Worm (Caenorhabditis elegans): Measurements from ENCODE around the gene hmg-1.2.

Gene hmg-1.2

ce11 chrIII:6309066-6309465, 28.9 kb downstream of the hmg-1.2 start, which contains the start of gene gar-2:
Gene gar-2, plus strand, starts transcription at chrIII:6309366.
- TF ChIP-seq ztf-7 (tag; optimal IDR thresholded peaks at IDR 0.05) (no peak), duxl-1 (tag; optimal IDR thresholded peaks at IDR 0.05; ENCODE audit: poor library complexity) (no peak), nhr-42 (GFP tag; IDR thresholded peaks at IDR 0.05) (no peak), hif-1 (tag; optimal IDR thresholded peaks at IDR 0.05) (no peak), vab-7 (GFP tag; IDR thresholded peaks at IDR 0.05) (no peak), attf-4 (tag; optimal IDR thresholded peaks at IDR 0.05) (no peak), lin-15B (tag; optimal IDR thresholded peaks at IDR 0.05) (no peak), tag-97 (GFP tag; IDR thresholded peaks at IDR 0.05) (no peak), ztf-11 (tag; optimal IDR thresholded peaks at IDR 0.05) (no peak), nhr-48 (tag; optimal IDR thresholded peaks at IDR 0.05) (no peak), unc-62 (GFP tag; optimal IDR thresholded peaks at IDR 0.05 in 1 of 2) (no peak), unc-62 (tag; optimal IDR thresholded peaks at IDR 0.05) (no peak), fkh-10 (GFP tag; optimal IDR thresholded peaks at IDR 0.05) (no peak), ceh-82 (tag; optimal IDR thresholded peaks at IDR 0.05) (no peak)

DNA sequence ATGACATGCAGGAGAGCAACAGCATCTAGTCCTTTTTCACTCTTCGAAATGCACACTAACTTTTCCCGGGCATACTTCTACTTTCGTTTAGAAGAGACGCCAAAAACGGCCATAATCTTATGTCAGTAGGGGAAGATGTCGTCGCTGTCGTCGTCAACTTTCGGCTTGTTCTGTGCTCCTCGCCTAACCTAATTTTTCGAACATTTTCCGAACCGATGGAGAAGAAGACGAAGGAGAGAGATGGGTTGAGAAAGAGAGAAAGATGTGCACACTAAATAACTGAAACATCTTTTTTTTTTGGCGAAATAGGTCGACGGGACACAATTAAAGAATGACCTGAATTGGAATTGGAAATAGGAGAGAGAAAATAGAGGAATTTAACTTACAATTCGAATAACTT, 30.2 kb downstream of the hmg-1.2 start:
- TF ChIP-seq fkh-10 (GFP tag; optimal IDR thresholded peaks at IDR 0.05) (peak; percentile 39), dmd-8 (GFP tag; IDR thresholded peaks at IDR 0.05) (no peak), ces-1 (GFP tag; optimal IDR thresholded peaks at IDR 0.05) (peak; percentile 61)

DNA sequence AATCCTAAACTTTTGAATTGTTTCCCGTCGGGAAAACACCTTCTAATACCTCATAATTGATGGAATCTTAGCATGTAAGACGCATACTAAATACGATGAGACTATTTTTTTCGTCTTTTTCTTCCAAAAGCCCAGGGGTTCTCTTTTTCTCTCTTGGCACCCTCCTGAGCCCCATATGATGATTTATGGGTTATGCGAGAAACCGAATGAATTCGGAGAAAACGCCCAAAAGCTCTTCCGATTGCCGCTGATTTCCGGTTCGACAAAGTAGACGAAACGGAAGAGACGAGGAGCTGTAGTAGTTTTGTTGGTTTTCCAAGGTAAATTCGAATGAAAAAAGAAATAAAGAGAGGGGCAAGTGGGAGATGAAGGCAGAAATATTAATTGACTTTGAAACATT, 31.3 kb downstream of the hmg-1.2 start:
- no peak for TF ChIP-seq lin-29 (GFP tag; IDR thresholded peaks at IDR 0.05)
- no peak for TF ChIP-seq dmd-8 (GFP tag; IDR thresholded peaks at IDR 0.05)
- no peak for TF ChIP-seq vab-7 (GFP tag; IDR thresholded peaks at IDR 0.05)
- TF ChIP-seq daf-19 (GFP tag; conservative IDR thresholded peaks at IDR 0.05), result no peak
- no peak for TF ChIP-seq lsy-2 (tag; optimal IDR thresholded peaks at IDR 0.05)
- no peak for TF ChIP-seq unc-62 (GFP tag; optimal IDR thresholded peaks at IDR 0.05 in 1 of 2)
- no peak for TF ChIP-seq unc-62 (tag; optimal IDR thresholded peaks at IDR 0.05)
- TF ChIP-seq ctbp-1 (GFP tag; IDR thresholded peaks at IDR 0.05), result no peak
- no peak for TF ChIP-seq unc-130 (GFP tag; optimal IDR thresholded peaks at IDR 0.05)
- no peak for TF ChIP-seq mdt-29 (GFP tag; IDR thresholded peaks at IDR 0.05)
- TF ChIP-seq dmd-6 (GFP tag; IDR thresholded peaks at IDR 0.05), result no peak
- TF ChIP-seq F44E2.7 (GFP tag; IDR thresholded peaks at IDR 0.05), result no peak
- TF ChIP-seq dmd-9 (GFP tag; IDR thresholded peaks at IDR 0.05), result no peak
- TF ChIP-seq duxl-1 (tag; optimal IDR thresholded peaks at IDR 0.05; ENCODE audit: poor library complexity), result no peak
- no peak for TF ChIP-seq nhr-41 (GFP tag; IDR thresholded peaks at IDR 0.05)
- no peak for TF ChIP-seq mxl-3 (GFP tag; optimal IDR thresholded peaks at IDR 0.05)
- TF ChIP-seq ceh-82 (tag; optimal IDR thresholded peaks at IDR 0.05), result no peak
- no peak for TF ChIP-seq lin-38 (GFP tag; IDR thresholded peaks at IDR 0.05)
- TF ChIP-seq daf-8 (GFP tag; IDR thresholded peaks at IDR 0.05), result no peak
- TF ChIP-seq pha-4 (GFP tag; IDR thresholded peaks at IDR 0.05), result no peak
- TF ChIP-seq pha-4 (tag; optimal IDR thresholded peaks at IDR 0.05), result no peak
- TF ChIP-seq attf-4 (tag; optimal IDR thresholded peaks at IDR 0.05), result no peak

- no peak for TF ChIP-seq pha-4 (GFP tag; IDR thresholded peaks at IDR 0.05)
- no peak for TF ChIP-seq pha-4 (tag; optimal IDR thresholded peaks at IDR 0.05)
- peak in 1 of 2 experiments; percentile 74 for TF ChIP-seq unc-62 (GFP tag; optimal IDR thresholded peaks at IDR 0.05 in 1 of 2)
- TF ChIP-seq unc-62 (tag; optimal IDR thresholded peaks at IDR 0.05), result no peak
- TF ChIP-seq mep-1 (tag; optimal IDR thresholded peaks at IDR 0.05), result no peak
- TF ChIP-seq daf-12 (tag; optimal IDR thresholded peaks at IDR 0.05), result no peak
- no peak for TF ChIP-seq nhr-25 (tag; optimal IDR thresholded peaks at IDR 0.05; ENCODE audit: borderline replicate concordance, insufficient read depth)
- no peak for TF ChIP-seq ama-1 (optimal IDR thresholded peaks at IDR 0.05)
- TF ChIP-seq duxl-1 (tag; optimal IDR thresholded peaks at IDR 0.05; ENCODE audit: poor library complexity), result no peak
- peak; percentile 56 for TF ChIP-seq aha-1 (tag)
- no peak for TF ChIP-seq skn-1 (tag; optimal IDR thresholded peaks at IDR 0.05)
- no peak for TF ChIP-seq zfp-2 (tag; optimal IDR thresholded peaks at IDR 0.05)
- no peak for TF ChIP-seq nhr-10 (tag; optimal IDR thresholded peaks at IDR 0.05)
- no peak for TF ChIP-seq lin-29 (GFP tag; IDR thresholded peaks at IDR 0.05)
- no peak for TF ChIP-seq dpl-1 (GFP tag; optimal IDR thresholded peaks at IDR 0.05)
Observed at ce11 chrIII:6312244-6312643, 32.1 kb downstream of the hmg-1.2 start.

Data from whole organism, L4 larva.